Worm (Caenorhabditis elegans) whole organism, L2 larva: ENCODE measurements around the gene Y50D4A.4.

Experiments used
- C34F6.9 ChIP-seq: fragments of 150-350 bp; optimal IDR thresholded peaks from 2 replicates; lab custom pipeline; 2014; ENCODE audit warnings: missing biosample characterization, missing genetic modification characterization
- F13H6.1 ChIP-seq: sonication (generic microtip); optimal IDR thresholded peaks from 2 replicates; lab custom pipeline; 2016; ENCODE audit warnings: missing genetic modification characterization, missing compliant biosample characterization
- R02D3.7 ChIP-seq: fragments of 150-350 bp; optimal IDR thresholded peaks from 2 replicates; lab custom pipeline; 2014; ENCODE audit warnings: missing biosample characterization, missing genetic modification characterization
- Y55F3AM.14 ChIP-seq: fragments of 200-800 bp; sonication (Bioruptor generic); optimal IDR thresholded peaks from 2 replicates; lab custom pipeline; 2018; ENCODE audit warnings: mild to moderate bottlenecking, missing genetic modification characterization, missing compliant biosample characterization
- ZK546.5 ChIP-seq: sonication (generic microtip); optimal IDR thresholded peaks from 2 replicates; lab custom pipeline; 2017; ENCODE audit warnings: missing biosample characterization, missing genetic modification characterization
- alr-1 ChIP-seq: fragments of 150-350 bp; optimal IDR thresholded peaks from 2 replicates; lab custom pipeline; 2014; ENCODE audit warnings: missing biosample characterization, missing genetic modification characterization
- aly-2 ChIP-seq: fragments of 150-350 bp; optimal IDR thresholded peaks from 2 replicates; lab custom pipeline; 2014; ENCODE audit warnings: missing biosample characterization, missing genetic modification characterization
- ama-1 ChIP-seq: fragments of 150-350 bp; optimal IDR thresholded peaks from 2 replicates; lab custom pipeline; 2018; ENCODE audit warnings: inconsistent platforms
- blmp-1 ChIP-seq: sonication (generic microtip); optimal IDR thresholded peaks from 2 replicates; lab custom pipeline; 2017; ENCODE audit warnings: missing genetic modification characterization, mild to moderate bottlenecking, missing compliant biosample characterization, antibody characterized with exemption, moderate library complexity; ENCODE audit not compliant: insufficient read depth
- ceh-16 ChIP-seq: fragments of 150-350 bp; optimal IDR thresholded peaks from 2 replicates; lab custom pipeline; 2014; ENCODE audit warnings: missing biosample characterization, missing genetic modification characterization
- ceh-82 ChIP-seq: fragments of 150-350 bp; optimal IDR thresholded peaks from 2 replicates; lab custom pipeline; 2014; ENCODE audit warnings: missing biosample characterization, missing genetic modification characterization
- crh-2 ChIP-seq: sonication (generic microtip); optimal IDR thresholded peaks from 2 replicates; lab custom pipeline; 2017; ENCODE audit warnings: missing biosample characterization, missing genetic modification characterization
- dmd-4 ChIP-seq: sonication (generic microtip); optimal IDR thresholded peaks from 2 replicates; lab custom pipeline; 2017; ENCODE audit warnings: missing biosample characterization, missing genetic modification characterization
- egl-27 ChIP-seq: sonication (generic microtip); optimal IDR thresholded peaks from 3 replicates; lab custom pipeline; 2017; ENCODE audit warnings: missing biosample characterization, missing genetic modification reagents, missing genetic modification characterization
- elt-1 ChIP-seq: fragments of 150-350 bp; optimal IDR thresholded peaks from 2 replicates; lab custom pipeline; 2014; ENCODE audit warnings: missing biosample characterization, missing genetic modification characterization
- elt-3 ChIP-seq: sonication (generic microtip); optimal IDR thresholded peaks from 2 replicates; lab custom pipeline; 2017; ENCODE audit warnings: missing biosample characterization, missing genetic modification characterization
- fos-1 ChIP-seq: fragments of 150-350 bp; optimal IDR thresholded peaks from 2 replicates; lab custom pipeline; 2014; ENCODE audit warnings: missing biosample characterization, missing genetic modification characterization
- gmeb-1 ChIP-seq: fragments of 150-350 bp; optimal IDR thresholded peaks from 2 replicates; lab custom pipeline; 2014; ENCODE audit warnings: missing biosample characterization, missing genetic modification characterization
- lin-11 ChIP-seq: fragments of 150-350 bp; sonication (generic microtip); optimal IDR thresholded peaks from 2 replicates; lab custom pipeline; 2014; ENCODE audit warnings: missing biosample characterization, missing genetic modification characterization, inconsistent platforms, mixed read lengths
- lin-13 ChIP-seq: fragments of 150-350 bp; optimal IDR thresholded peaks from 2 replicates; lab custom pipeline; 2014; ENCODE audit warnings: missing biosample characterization, missing genetic modification reagents, missing genetic modification characterization
- lin-39 ChIP-seq: fragments of 150-350 bp; optimal IDR thresholded peaks from 2 replicates; lab custom pipeline; 2014; ENCODE audit warnings: missing biosample characterization, missing genetic modification reagents, missing genetic modification characterization
- lsy-2 ChIP-seq, 2 experiments: fragments of 150-350 bp in 1 of 2; sonication (generic microtip) in 1 of 2; optimal IDR thresholded peaks; 2 replicates each; lab custom pipeline; 2014 to 2017; ENCODE audit warnings: missing biosample characterization in 2 of 2, missing genetic modification characterization in 2 of 2
- mab-5 ChIP-seq: fragments of 150-350 bp; optimal IDR thresholded peaks from 2 replicates; lab custom pipeline; 2014; ENCODE audit warnings: missing biosample characterization, missing genetic modification characterization
- mbf-1 ChIP-seq: sonication (generic microtip); optimal IDR thresholded peaks from 2 replicates; lab custom pipeline; 2017; ENCODE audit warnings: missing biosample characterization, missing genetic modification characterization
- mdl-1 ChIP-seq, 2 experiments: fragments of 150-350 bp in 1 of 2; sonication (generic microtip) in 1 of 2; optimal IDR thresholded peaks; 2 replicates each; lab custom pipeline; 2017; ENCODE audit warnings: missing biosample characterization in 2 of 2, missing genetic modification characterization in 2 of 2
- nhr-10 ChIP-seq: sonication (generic microtip); optimal IDR thresholded peaks from 2 replicates; lab custom pipeline; 2017; ENCODE audit warnings: missing biosample characterization, missing genetic modification characterization
- nhr-11 ChIP-seq: fragments of 150-350 bp; optimal IDR thresholded peaks from 2 replicates; lab custom pipeline; 2014; ENCODE audit warnings: missing biosample characterization, missing genetic modification characterization
- nhr-12 ChIP-seq: fragments of 150-350 bp; optimal IDR thresholded peaks from 2 replicates; lab custom pipeline; 2014; ENCODE audit warnings: missing biosample characterization, missing genetic modification characterization
- nhr-129 ChIP-seq: fragments of 150-350 bp; optimal IDR thresholded peaks from 2 replicates; lab custom pipeline; 2014; ENCODE audit warnings: missing biosample characterization, missing genetic modification characterization
- nhr-21 ChIP-seq: fragments of 150-350 bp; optimal IDR thresholded peaks from 2 replicates; lab custom pipeline; 2014; ENCODE audit warnings: missing biosample characterization, missing genetic modification characterization
- nhr-23 ChIP-seq: fragments of 150-350 bp; optimal IDR thresholded peaks from 2 replicates; lab custom pipeline; 2014; ENCODE audit warnings: missing biosample characterization, missing genetic modification reagents, missing genetic modification characterization
- nhr-237 ChIP-seq: fragments of 150-350 bp; optimal IDR thresholded peaks from 2 replicates; lab custom pipeline; 2014; ENCODE audit warnings: missing biosample characterization, missing genetic modification characterization
- nhr-25 ChIP-seq: fragments of 150-350 bp; sonication (generic microtip); optimal IDR thresholded peaks from 3 replicates; lab custom pipeline; 2014; ENCODE audit warnings: missing biosample characterization, missing genetic modification characterization
- nhr-6 ChIP-seq: fragments of 150-350 bp; optimal IDR thresholded peaks from 2 replicates; lab custom pipeline; 2014; ENCODE audit warnings: missing biosample characterization, missing genetic modification characterization
- nhr-77 ChIP-seq: fragments of 150-350 bp; optimal IDR thresholded peaks from 2 replicates; lab custom pipeline; 2014; ENCODE audit warnings: missing biosample characterization, missing genetic modification characterization
- peb-1 ChIP-seq: fragments of 150-350 bp; optimal IDR thresholded peaks from 2 replicates; lab custom pipeline; 2014; ENCODE audit warnings: missing biosample characterization, missing genetic modification characterization
- sem-4 ChIP-seq: fragments of 150-350 bp; optimal IDR thresholded peaks from 2 replicates; lab custom pipeline; 2014; ENCODE audit warnings: missing biosample characterization, missing genetic modification reagents, missing genetic modification characterization
- skn-1 ChIP-seq: sonication (generic microtip); optimal IDR thresholded peaks from 2 replicates; lab custom pipeline; 2017; ENCODE audit warnings: missing biosample characterization, missing genetic modification characterization
- sma-3 ChIP-seq: sonication (generic microtip); optimal IDR thresholded peaks from 2 replicates; lab custom pipeline; 2016; ENCODE audit warnings: missing genetic modification reagents, missing genetic modification characterization, missing compliant biosample characterization
- sma-9 ChIP-seq, 2 experiments: fragments of 150-350 bp in 1 of 2; sonication (generic microtip) in 1 of 2; optimal IDR thresholded peaks; 2 replicates each; lab custom pipeline; 2014 to 2016; ENCODE audit warnings: missing genetic modification characterization in 2 of 2, mild to moderate bottlenecking in 1 of 2, missing biosample characterization in 1 of 2, missing compliant biosample characterization in 1 of 2, missing genetic modification reagents in 1 of 2, moderate library complexity in 1 of 2
- snpc-4 ChIP-seq: fragments of 150-350 bp; optimal IDR thresholded peaks from 2 replicates; lab custom pipeline; 2014; ENCODE audit warnings: missing biosample characterization, missing genetic modification characterization
- unc-39 ChIP-seq: fragments of 150-350 bp; optimal IDR thresholded peaks from 2 replicates; lab custom pipeline; 2014; ENCODE audit warnings: missing biosample characterization, missing genetic modification characterization
- unc-55 ChIP-seq: fragments of 150-350 bp; sonication (generic microtip); optimal IDR thresholded peaks from 3 replicates; lab custom pipeline; 2014; ENCODE audit warnings: missing biosample characterization, missing genetic modification reagents, missing genetic modification characterization
- unc-62 ChIP-seq: fragments of 150-350 bp; optimal IDR thresholded peaks from 2 replicates; lab custom pipeline; 2014; ENCODE audit warnings: missing biosample characterization, missing genetic modification reagents, missing genetic modification characterization
- zag-1 ChIP-seq: fragments of 150-350 bp; optimal IDR thresholded peaks from 2 replicates; lab custom pipeline; 2014; ENCODE audit warnings: missing biosample characterization, missing genetic modification characterization
- ztf-1 ChIP-seq: fragments of 200-800 bp; sonication (Bioruptor generic); conservative IDR thresholded peaks from 2 replicates; pipeline ENCODE4 v1.3.6; 2022; ENCODE audit warnings: missing genetic modification characterization, missing compliant biosample characterization
- ztf-11 ChIP-seq: sonication (generic microtip); optimal IDR thresholded peaks from 2 replicates; lab custom pipeline; 2017; ENCODE audit warnings: missing biosample characterization, missing genetic modification characterization
- ztf-4 ChIP-seq: fragments of 150-350 bp; optimal IDR thresholded peaks from 2 replicates; lab custom pipeline; 2014; ENCODE audit warnings: missing biosample characterization, missing genetic modification characterization

The Y50D4A.4 gene

DNA sequence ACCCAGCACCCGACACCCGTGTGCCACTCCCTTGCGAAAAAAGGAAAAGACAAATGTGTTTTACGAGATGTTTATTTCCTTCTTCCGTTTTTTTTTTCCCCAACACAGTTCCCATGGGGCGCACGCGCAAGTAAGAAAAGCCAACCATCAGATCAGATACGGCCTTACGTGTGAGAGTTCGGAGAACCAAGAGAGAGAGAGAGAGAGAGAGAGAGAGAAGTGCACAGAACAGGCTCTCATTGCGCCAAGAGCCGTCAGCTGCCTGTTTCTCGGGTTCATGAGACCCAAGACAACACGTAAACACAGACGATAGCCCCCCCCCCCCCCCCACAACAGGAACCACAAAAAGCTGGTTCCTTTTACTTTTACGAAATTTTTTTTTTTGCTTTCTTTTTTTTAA is 44.1 kb downstream of the Y50D4A.4 start:
- TF ChIP-seq lin-39, result no peak
- no peak for TF ChIP-seq nhr-11 (tag; lab: Kevin White, UChicago)
- no peak for TF ChIP-seq mdl-1 (tag; optimal IDR thresholded peaks at IDR 0.05; lab: Kevin White, UChicago)
- TF ChIP-seq F13H6.1, result no peak
- no peak for TF ChIP-seq unc-62 (GFP tag; lab: Kevin White, UChicago)
- no peak for TF ChIP-seq nhr-23 (tag; lab: Kevin White, UChicago)
- TF ChIP-seq, all 48 proteins: peak for 0

DNA sequence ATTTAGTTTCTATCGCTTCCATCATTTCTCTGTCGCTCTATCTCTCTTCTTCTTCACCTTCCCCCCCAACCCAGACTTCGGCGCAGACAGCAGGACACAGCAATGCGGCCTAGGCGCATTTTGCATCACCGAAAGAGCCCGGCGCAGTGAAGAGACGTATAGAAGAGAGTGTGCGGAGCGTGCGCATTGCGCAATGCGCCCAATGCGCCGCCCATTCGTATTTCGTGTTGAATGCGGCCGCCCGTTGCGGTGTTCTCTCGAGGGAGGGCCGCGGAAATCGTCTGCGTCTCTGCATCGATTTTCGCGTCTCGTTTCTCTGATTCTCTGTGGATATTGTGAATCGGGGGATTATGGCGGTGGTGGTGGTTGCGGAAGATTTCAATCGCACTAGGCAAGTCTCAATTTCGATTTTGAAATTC is 44.6 kb downstream of the Y50D4A.4 start:
- TF ChIP-seq F13H6.1 (peak; percentile 99), unc-55 (GFP tag; lab: Kevin White, UChicago) (peak; percentile 98), ama-1 (lab: Kevin White, UChicago) (no peak), mab-5 (tag; lab: Kevin White, UChicago) (peak; percentile 95), snpc-4 (peak; percentile 79), crh-2 (tag; lab: Kevin White, UChicago) (peak; percentile 98), mbf-1 (tag; lab: Kevin White, UChicago) (no peak), alr-1 (tag; lab: Kevin White, UChicago) (no peak), lin-13 (GFP tag; lab: Kevin White, UChicago) (peak; percentile 97), lin-39 (no peak), lin-11 (tag; lab: Kevin White, UChicago) (peak; percentile 99), sma-9 (GFP tag; optimal IDR thresholded peaks at IDR 0.05; lab: Kevin White, UChicago) (peak; percentile 97), sma-9 (tag; optimal IDR thresholded peaks at IDR 0.05; lab: Kevin White, UChicago) (no peak), nhr-11 (tag; lab: Kevin White, UChicago) (peak; percentile 87), sem-4 (peak; percentile 96), nhr-6 (peak; percentile 94), nhr-10 (tag; lab: Kevin White, UChicago) (peak; percentile 93), aly-2 (no peak), elt-1 (tag; lab: Kevin White, UChicago) (no peak), nhr-23 (tag; lab: Kevin White, UChicago) (no peak), R02D3.7 (tag; lab: Kevin White, UChicago) (peak; percentile 63), blmp-1 (tag; lab: Kevin White, UChicago) (peak; percentile 45), sma-3 (GFP tag; lab: Kevin White, UChicago) (peak; percentile 98), egl-27 (tag; lab: Kevin White, UChicago) (peak; percentile 95), gmeb-1 (tag; lab: Kevin White, UChicago) (peak; percentile 86), ztf-4 (peak; percentile 98), Y55F3AM.14 (GFP tag; lab: Kevin White, UChicago) (peak; percentile 100), nhr-21 (tag; lab: Kevin White, UChicago) (peak; percentile 99), nhr-129 (peak; percentile 97), fos-1 (peak; percentile 96), ceh-82 (tag; lab: Kevin White, UChicago) (peak; percentile 91), peb-1 (tag; lab: Kevin White, UChicago) (no peak), unc-62 (GFP tag; lab: Kevin White, UChicago) (peak; percentile 69), ztf-11 (tag; lab: Kevin White, UChicago) (peak; percentile 77), nhr-12 (tag; lab: Kevin White, UChicago) (peak; percentile 39), ztf-1 (GFP tag; lab: Robert Waterston, UW) (peak; percentile 92; the same call in 1 of the 2 replicates), nhr-237 (tag; lab: Kevin White, UChicago) (peak; percentile 92), mdl-1 (tag; optimal IDR thresholded peaks at IDR 0.05; lab: Kevin White, UChicago) (peak; percentile 90 to 97), nhr-25 (tag; lab: Kevin White, UChicago) (peak; percentile 92), skn-1 (tag; lab: Kevin White, UChicago) (peak; percentile 26), dmd-4 (tag; lab: Kevin White, UChicago) (peak; percentile 55), ceh-16 (tag; lab: Kevin White, UChicago) (peak; percentile 87), C34F6.9 (peak; percentile 98), elt-3 (tag; lab: Kevin White, UChicago) (no peak), ZK546.5 (tag; lab: Kevin White, UChicago) (peak; percentile 66), zag-1 (tag; lab: Kevin White, UChicago) (peak; percentile 99), lsy-2 (tag; optimal IDR thresholded peaks at IDR 0.05; lab: Kevin White, UChicago) (peak; percentile 93 to 95), nhr-77 (tag; lab: Kevin White, UChicago) (peak; percentile 74), unc-39 (peak; percentile 84)
